Fruit fly (Drosophila melanogaster) Kc167 (cell line): ENCODE data around the gene BRWD3.

ENCODE experiments used
- Sin3A ChIP-seq: fragments of >200 bp; optimal IDR thresholded peaks from 2 replicates; lab custom pipeline; 2018; ENCODE audit warnings: missing external identifiers
- h ChIP-seq: fragments of >200 bp; optimal IDR thresholded peaks from 3 replicates; lab custom pipeline; 2018; ENCODE audit warnings: missing external identifiers
- psq ChIP-seq: fragments of >200 bp; optimal IDR thresholded peaks from 2 replicates; lab custom pipeline; 2017; ENCODE audit warnings: missing external identifiers

DNA sequence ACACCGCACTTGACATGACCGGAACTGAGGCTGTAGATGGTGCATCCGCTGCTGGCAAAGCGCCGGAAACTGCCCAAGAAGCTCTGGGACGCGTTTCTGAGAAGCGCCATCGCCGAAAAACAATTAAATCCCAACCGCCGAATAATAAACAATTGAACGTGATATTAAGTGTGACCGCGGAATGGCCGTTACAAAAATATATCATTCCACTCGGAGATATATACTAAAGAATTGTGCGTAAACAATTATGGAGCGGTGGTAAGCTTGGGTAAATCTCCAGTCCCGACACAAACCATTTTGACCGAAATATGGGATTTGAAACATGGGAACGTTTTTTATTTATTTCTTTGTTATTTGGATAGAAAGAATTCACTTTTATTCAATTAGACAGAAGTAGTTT, 41.2 kb downstream of the BRWD3 start, which contains the start of gene CG18528:
- TF ChIP-seq psq (lab: Kevin White, UChicago): no peak
- TF ChIP-seq h: no peak
- no peak for TF ChIP-seq Sin3A (lab: Kevin White, UChicago)
